Fruit fly (Drosophila melanogaster) whole organism, adult: Measurements from ENCODE around the gene ATPsynB.
A peak's percentile ranks its signal among the peaks of the same experiment; 100 is the strongest.

Experiments used
- CG11617 ChIP-seq: fragments of 200-800 bp; sonication (Bioruptor generic); optimal IDR thresholded peaks from 2 replicates; lab custom pipeline; 2017; ENCODE audit warnings: mild to moderate bottlenecking, missing biosample characterization, missing genetic modification reagents, missing genetic modification characterization
- CG12768 ChIP-seq: fragments of 200-800 bp; sonication (Bioruptor generic); optimal IDR thresholded peaks from 2 replicates; lab custom pipeline; 2017; ENCODE audit warnings: missing biosample characterization, missing genetic modification characterization, mild to moderate bottlenecking, moderate library complexity, missing genetic modification reagents
- CG14711 ChIP-seq: fragments of 200-800 bp; sonication (Bioruptor generic); optimal IDR thresholded peaks from 2 replicates; lab custom pipeline; 2018; ENCODE audit warnings: missing biosample characterization, mild to moderate bottlenecking, missing genetic modification characterization, moderate library complexity
- CG1620 ChIP-seq: fragments of 200-800 bp; sonication (Bioruptor generic); optimal IDR thresholded peaks from 2 replicates; lab custom pipeline; 2016; ENCODE audit warnings: missing biosample characterization, missing genetic modification characterization
- CG33017 ChIP-seq: fragments of 200-800 bp; sonication (Bioruptor generic); optimal IDR thresholded peaks from 2 replicates; lab custom pipeline; 2018; ENCODE audit warnings: missing biosample characterization, mild to moderate bottlenecking, missing genetic modification characterization, moderate library complexity
- CG5204 ChIP-seq: fragments of 200-800 bp; sonication (Bioruptor generic); optimal IDR thresholded peaks from 2 replicates; lab custom pipeline; 2016; ENCODE audit warnings: missing biosample characterization, missing genetic modification characterization
- CG7045 ChIP-seq: fragments of 200-800 bp; sonication (Bioruptor generic); optimal IDR thresholded peaks from 2 replicates; lab custom pipeline; 2017; ENCODE audit warnings: missing biosample characterization, mild to moderate bottlenecking, missing genetic modification characterization
- CG7101 ChIP-seq: fragments of 200-800 bp; sonication (Bioruptor generic); optimal IDR thresholded peaks from 2 replicates; lab custom pipeline; 2018; ENCODE audit warnings: missing biosample characterization, mild to moderate bottlenecking, missing genetic modification characterization, moderate library complexity
- Clk ChIP-seq: fragments of 200-800 bp; sonication (Bioruptor generic); optimal IDR thresholded peaks from 2 replicates; lab custom pipeline; 2017; ENCODE audit warnings: missing biosample characterization, missing genetic modification characterization
- Crg-1 ChIP-seq: fragments of 200-800 bp; sonication (Bioruptor generic); optimal IDR thresholded peaks from 2 replicates; lab custom pipeline; 2016; ENCODE audit warnings: missing biosample characterization, missing genetic modification characterization
- Hr96 ChIP-seq: fragments of 200-800 bp; sonication (Bioruptor generic); optimal IDR thresholded peaks from 2 replicates; lab custom pipeline; 2016; ENCODE audit warnings: missing biosample characterization, missing genetic modification characterization
- Mnt ChIP-seq: fragments of 200-800 bp; sonication (Bioruptor generic); optimal IDR thresholded peaks from 2 replicates; lab custom pipeline; 2016; ENCODE audit warnings: missing biosample characterization, mild to moderate bottlenecking, missing genetic modification characterization
- bab1 ChIP-seq: fragments of 200-800 bp; sonication (Bioruptor generic); optimal IDR thresholded peaks from 3 replicates; lab custom pipeline; 2019; ENCODE audit warnings: missing biosample characterization, mild to moderate bottlenecking, missing genetic modification characterization, moderate library complexity
- cic ChIP-seq: fragments of 200-800 bp; sonication (Bioruptor generic); optimal IDR thresholded peaks from 2 replicates; lab custom pipeline; 2017; ENCODE audit warnings: missing biosample characterization, mild to moderate bottlenecking, missing genetic modification characterization, moderate library complexity
- cnc ChIP-seq, 2 experiments: fragments of >200 bp; optimal IDR thresholded peaks; 2 replicates each; lab custom pipeline; 2017
- kay ChIP-seq: fragments of 200-800 bp; sonication (Bioruptor generic); peaks from one replicate; lab custom pipeline; 2016; ENCODE audit warnings: missing biosample characterization, missing genetic modification characterization, borderline replicate concordance
- ovo ChIP-seq: fragments of 200-800 bp; sonication (Bioruptor generic); optimal IDR thresholded peaks from 2 replicates; lab custom pipeline; 2016; ENCODE audit warnings: missing biosample characterization, missing genetic modification characterization
- pad ChIP-seq: fragments of 200-800 bp; sonication (Bioruptor generic); optimal IDR thresholded peaks from 3 replicates; lab custom pipeline; 2017; ENCODE audit warnings: missing biosample characterization, missing genetic modification characterization, mild to moderate bottlenecking, moderate library complexity, missing genetic modification reagents
- tj ChIP-seq: fragments of 200-800 bp; sonication (Bioruptor generic); optimal IDR thresholded peaks from 3 replicates; lab custom pipeline; 2017; ENCODE audit warnings: missing biosample characterization, mild to moderate bottlenecking, missing genetic modification characterization, moderate library complexity
- toe ChIP-seq: fragments of 200-800 bp; sonication (Bioruptor generic); optimal IDR thresholded peaks from 2 replicates; lab custom pipeline; 2016; ENCODE audit warnings: missing biosample characterization, missing genetic modification characterization

Gene ATPsynB

dm6 chr3L:9729795-9730421 is at the start of gene ATPsynB:
Gene ATPsynB (plus strand): TSS chr3L:9729999.
- TF ChIP-seq ovo (GFP tag; lab: Kevin White, UChicago) (no peak), cic (peak; percentile 36), CG1620 (GFP tag; lab: Kevin White, UChicago) (peak; percentile 72), pad (GFP tag; lab: Kevin White, UChicago) (peak; percentile 57), bab1 (GFP tag; lab: Kevin White, UChicago) (peak; percentile 5), CG7101 (tag; lab: Kevin White, UChicago) (peak; percentile 61), toe (no peak), Crg-1 (GFP tag; lab: Kevin White, UChicago) (peak; percentile 72), CG5204 (no peak), CG11617 (GFP tag; lab: Kevin White, UChicago) (peak; percentile 21), CG12768 (GFP tag; lab: Kevin White, UChicago) (peak; percentile 25), cnc (optimal IDR thresholded peaks at IDR 0.05; lab: Kevin White, UChicago) (no peak), Mnt (GFP tag; lab: Kevin White, UChicago) (peak; percentile 38), CG14711 (tag; lab: Kevin White, UChicago) (peak; percentile 14)

- TF ChIP-seq ovo (GFP tag; lab: Kevin White, UChicago) (peak; percentile 37), Hr96 (GFP tag; lab: Kevin White, UChicago) (no peak), CG12768 (GFP tag; lab: Kevin White, UChicago) (no peak), toe (no peak), tj (no peak), CG1620 (GFP tag; lab: Kevin White, UChicago) (no peak), pad (GFP tag; lab: Kevin White, UChicago) (peak; percentile 88), cnc (optimal IDR thresholded peaks at IDR 0.05; lab: Kevin White, UChicago) (no peak), kay (GFP tag; lab: Kevin White, UChicago) (no peak), CG11617 (GFP tag; lab: Kevin White, UChicago) (no peak)
Measured at dm6 chr3L:9680968-9681367, 48.8 kb upstream of the ATPsynB start, which contains the start of gene alphaTub67C. Gene alphaTub67C (plus strand): TSS chr3L:9681268.

dm6 chr3L:9684871-9685270 is 44.9 kb upstream of the ATPsynB start, which contains the start of gene CG16719:
Gene CG16719 (plus strand): TSS chr3L:9685171.
- no peak for TF ChIP-seq cnc (optimal IDR thresholded peaks at IDR 0.05; lab: Kevin White, UChicago)
- TF ChIP-seq CG7045 (GFP tag; lab: Kevin White, UChicago): no peak
- no peak for TF ChIP-seq CG12768 (GFP tag; lab: Kevin White, UChicago)
- no peak for TF ChIP-seq CG1620 (GFP tag; lab: Kevin White, UChicago)
- TF ChIP-seq Hr96 (GFP tag; lab: Kevin White, UChicago): no peak
- TF ChIP-seq ovo (GFP tag; lab: Kevin White, UChicago): no peak
- TF ChIP-seq CG7101 (tag; lab: Kevin White, UChicago): no peak
- TF ChIP-seq CG14711 (tag; lab: Kevin White, UChicago): no peak
- TF ChIP-seq toe: no peak
- TF ChIP-seq CG5204: no peak

dm6 chr3L:9687536-9687935 is 42.3 kb upstream of the ATPsynB start:
- TF ChIP-seq bab1 (GFP tag; lab: Kevin White, UChicago) (no peak), Mnt (GFP tag; lab: Kevin White, UChicago) (no peak), CG1620 (GFP tag; lab: Kevin White, UChicago) (no peak), CG7045 (GFP tag; lab: Kevin White, UChicago) (no peak), CG33017 (tag; lab: Kevin White, UChicago) (no peak), CG5204 (no peak), cic (peak; percentile 24), Crg-1 (GFP tag; lab: Kevin White, UChicago) (no peak), CG11617 (GFP tag; lab: Kevin White, UChicago) (no peak), toe (no peak), tj (no peak), kay (GFP tag; lab: Kevin White, UChicago) (peak; percentile 86), Hr96 (GFP tag; lab: Kevin White, UChicago) (no peak), pad (GFP tag; lab: Kevin White, UChicago) (no peak), ovo (GFP tag; lab: Kevin White, UChicago) (no peak)

dm6 chr3L:9688674-9689073 is 41.1 kb upstream of the ATPsynB start:
- TF ChIP-seq kay (GFP tag; lab: Kevin White, UChicago): peak; percentile 97
- TF ChIP-seq CG11617 (GFP tag; lab: Kevin White, UChicago): no peak
- no peak for TF ChIP-seq ovo (GFP tag; lab: Kevin White, UChicago)

- TF ChIP-seq kay (GFP tag; lab: Kevin White, UChicago): no peak
- no peak for TF ChIP-seq CG11617 (GFP tag; lab: Kevin White, UChicago)
- TF ChIP-seq CG33017 (tag; lab: Kevin White, UChicago): no peak
- no peak for TF ChIP-seq CG7101 (tag; lab: Kevin White, UChicago)
- peak; percentile 49 for TF ChIP-seq CG12768 (GFP tag; lab: Kevin White, UChicago)
- no peak for TF ChIP-seq ovo (GFP tag; lab: Kevin White, UChicago)
- TF ChIP-seq Clk: no peak
- peak; percentile 2 for TF ChIP-seq CG14711 (tag; lab: Kevin White, UChicago)
- TF ChIP-seq pad (GFP tag; lab: Kevin White, UChicago): no peak
- TF ChIP-seq CG7045 (GFP tag; lab: Kevin White, UChicago): no peak
- no peak for TF ChIP-seq CG1620 (GFP tag; lab: Kevin White, UChicago)
- TF ChIP-seq toe: no peak
- no peak for TF ChIP-seq Hr96 (GFP tag; lab: Kevin White, UChicago)
- TF ChIP-seq CG5204: no peak
- no peak for TF ChIP-seq Crg-1 (GFP tag; lab: Kevin White, UChicago)
- peak; percentile 70 for TF ChIP-seq cic
- peak; percentile 67 for TF ChIP-seq Mnt (GFP tag; lab: Kevin White, UChicago)
- TF ChIP-seq cnc (optimal IDR thresholded peaks at IDR 0.05; lab: Kevin White, UChicago): no peak
- peak; percentile 52 for TF ChIP-seq tj
- no peak for TF ChIP-seq bab1 (GFP tag; lab: Kevin White, UChicago)
Measured at dm6 chr3L:9689809-9690208, 40.0 kb upstream of the ATPsynB start.
